Fruit fly (Drosophila melanogaster): ENCODE results near the gene ninaA.

The ninaA gene

dm6 chr2L:871419-871846, 5.7 kb upstream of the ninaA start (continued):
- TF ChIP-seq CG42726 (GFP tag; IDR thresholded peaks at IDR 0.05; ENCODE audit: partially characterized antibody) (0 out of 2 replicates have a peak, but pooled peaks have one; percentile 35), CG18619 (GFP tag; optimal IDR thresholded peaks at IDR 0.05) (no peak), CG32767 (GFP tag; IDR thresholded peaks at IDR 0.05) (peak; percentile 62; the same call in 1 of the 2 replicates), tna (GFP tag; IDR thresholded peaks at IDR 0.05; ENCODE audit: partially characterized antibody) (no peak), CG16779 (GFP tag; IDR thresholded peaks at IDR 0.05) (no peak), slbo (GFP tag; IDR thresholded peaks at IDR 0.05) (no peak), C15 (GFP tag; IDR thresholded peaks at IDR 0.05) (no peak), salm (tag; optimal IDR thresholded peaks at IDR 0.05) (no peak), lmd (GFP tag; IDR thresholded peaks at IDR 0.05) (no peak), Chrac-16 (GFP tag; optimal IDR thresholded peaks at IDR 0.05) (no peak), CG6791 (GFP tag; IDR thresholded peaks at IDR 0.05; ENCODE audit: partially characterized antibody) (0 out of 3 replicates have a peak, but pooled peaks have one; percentile 17), Rfx (GFP tag; IDR thresholded peaks at IDR 0.05) (peak; percentile 37), CG6689 (GFP tag; IDR thresholded peaks at IDR 0.05) (peak; percentile 43), MESR4 (GFP tag; optimal IDR thresholded peaks at IDR 0.05) (peak; percentile 51), CG12391 (tag; optimal IDR thresholded peaks at IDR 0.05) (no peak), CG14667 (GFP tag; IDR thresholded peaks at IDR 0.05) (no peak), CG15269 (tag; optimal IDR thresholded peaks at IDR 0.05) (no peak), CG12769 (tag; optimal IDR thresholded peaks at IDR 0.05) (peak; percentile 53), Ada2b (GFP tag; IDR thresholded peaks at IDR 0.05) (no peak), CG10979 (tag; optimal IDR thresholded peaks at IDR 0.05) (no peak), kni (GFP tag; optimal IDR thresholded peaks at IDR 0.05) (no peak), B-H2 (GFP tag; optimal IDR thresholded peaks at IDR 0.05) (peak; percentile 30), BtbVII (GFP tag; optimal IDR thresholded peaks at IDR 0.05) (no peak), CG30020 (tag; optimal IDR thresholded peaks at IDR 0.05) (peak; percentile 1), klu (GFP tag; IDR thresholded peaks at IDR 0.05) (no peak), cad (GFP tag; optimal IDR thresholded peaks at IDR 0.05) (no peak), Lhr (GFP tag; optimal IDR thresholded peaks at IDR 0.05) (no peak), fd96Cb (tag; optimal IDR thresholded peaks at IDR 0.05) (no peak), bab2 (GFP tag; optimal IDR thresholded peaks at IDR 0.05) (peak; percentile 7), phol (tag; optimal IDR thresholded peaks at IDR 0.05) (peak; percentile 45), lov (optimal IDR thresholded peaks at IDR 0.05) (no peak), lov (GFP tag; IDR thresholded peaks at IDR 0.05) (no peak), CG8290 (GFP tag; optimal IDR thresholded peaks at IDR 0.05) (no peak), CG8290 (tag; optimal IDR thresholded peaks at IDR 0.05) (peak in 1 of 2 experiments; percentile 52), knrl (GFP tag; IDR thresholded peaks at IDR 0.05; ENCODE audit: partially characterized antibody) (no peak), Nf-YB (GFP tag; optimal IDR thresholded peaks at IDR 0.05) (no peak), tgo (GFP tag; IDR thresholded peaks at IDR 0.05) (no peak), dmrt11E (tag; optimal IDR thresholded peaks at IDR 0.05) (no peak), wor (GFP tag; IDR thresholded peaks at IDR 0.05) (no peak), nerfin-2 (GFP tag; IDR thresholded peaks at IDR 0.05; ENCODE audit: partially characterized antibody) (no peak), Xbp1 (GFP tag; optimal IDR thresholded peaks at IDR 0.05) (peak; percentile 6), dimm (GFP tag; IDR thresholded peaks at IDR 0.05) (no peak), tio (GFP tag; optimal IDR thresholded peaks at IDR 0.05) (no peak), nom (GFP tag; optimal IDR thresholded peaks at IDR 0.05) (no peak), CG16863 (GFP tag; optimal IDR thresholded peaks at IDR 0.05) (no peak), CG1529 (GFP tag; optimal IDR thresholded peaks at IDR 0.05) (no peak), PHDP (tag; optimal IDR thresholded peaks at IDR 0.05) (no peak), jumu (GFP tag; optimal IDR thresholded peaks at IDR 0.05) (peak; percentile 61), CG16813 (GFP tag; IDR thresholded peaks at IDR 0.05; ENCODE audit: partially characterized antibody) (peak; percentile 10; the same call in 1 of the 3 replicates), jing (GFP tag; optimal IDR thresholded peaks at IDR 0.05) (no peak), HmgZ (tag; optimal IDR thresholded peaks at IDR 0.05) (peak; percentile 36)

Data from whole organism, embryonic.